Worm (Caenorhabditis elegans): ENCODE measurements around the gene tub-1.

The tub-1 gene

ce11 chrII:8126132-8126531 lies 30.6 kb downstream of the tub-1 start (continued):
- peak; percentile 69 for TF ChIP-seq hlh-11 (tag; optimal IDR thresholded peaks at IDR 0.05)
- 0 out of 2 replicates have a peak, but pooled peaks have one; percentile 22 for TF ChIP-seq arid-1 (GFP tag; conservative IDR thresholded peaks at IDR 0.05)
- TF ChIP-seq mdl-1 (tag; optimal IDR thresholded peaks at IDR 0.05): peak; percentile 22 to 77
- TF ChIP-seq snpc-1.2 (GFP tag; IDR thresholded peaks at IDR 0.05): no peak
- peak; percentile 82 for TF ChIP-seq aha-1 (tag)
- peak; percentile 64 for TF ChIP-seq mxl-3 (GFP tag; optimal IDR thresholded peaks at IDR 0.05)
- no peak for TF ChIP-seq ceh-82 (tag; optimal IDR thresholded peaks at IDR 0.05)
- TF ChIP-seq ceh-28 (tag; optimal IDR thresholded peaks at IDR 0.05): peak; percentile 32
- no peak for TF ChIP-seq nhr-111 (GFP tag; optimal IDR thresholded peaks at IDR 0.05)
- peak; percentile 60 for TF ChIP-seq mes-2 (tag; optimal IDR thresholded peaks at IDR 0.05; ENCODE audit: poor library complexity, severe bottlenecking)
- TF ChIP-seq fkh-10 (GFP tag; optimal IDR thresholded peaks at IDR 0.05): peak; percentile 20
- no peak for TF ChIP-seq T20F7.1 (GFP tag; optimal IDR thresholded peaks at IDR 0.05)
- peak; percentile 59; the same call in 1 of the 2 replicates for TF ChIP-seq dmd-6 (GFP tag; IDR thresholded peaks at IDR 0.05)
- 0 out of 2 replicates have a peak, but pooled peaks have one; percentile 42 for TF ChIP-seq pha-4 (GFP tag; IDR thresholded peaks at IDR 0.05)
- no peak for TF ChIP-seq pha-4 (tag; optimal IDR thresholded peaks at IDR 0.05)
- TF ChIP-seq rbr-2 (tag; optimal IDR thresholded peaks at IDR 0.05): peak; percentile 60
- no peak for TF ChIP-seq unc-39 (tag; optimal IDR thresholded peaks at IDR 0.05)
- TF ChIP-seq dpl-1 (GFP tag; optimal IDR thresholded peaks at IDR 0.05): peak; percentile 4
- no peak for TF ChIP-seq mdt-29 (GFP tag; IDR thresholded peaks at IDR 0.05)
- TF ChIP-seq ceh-32 (tag; optimal IDR thresholded peaks at IDR 0.05; ENCODE audit: poor library complexity): no peak

ce11 chrII:8125439-8125838 lies 31.3 kb downstream of the tub-1 start:
- TF ChIP-seq unc-62 (GFP tag; optimal IDR thresholded peaks at IDR 0.05 in 1 of 2) (peak in 1 of 2 experiments; percentile 83), unc-62 (tag; optimal IDR thresholded peaks at IDR 0.05) (no peak), aha-1 (tag) (peak; percentile 73), zag-1 (tag; optimal IDR thresholded peaks at IDR 0.05) (no peak), nhr-111 (GFP tag; optimal IDR thresholded peaks at IDR 0.05) (no peak)

ce11 chrII:8124867-8125266 lies 31.9 kb downstream of the tub-1 start, which contains the start of gene ire-1:
ire-1 (minus strand) TSS chrII:8124910.
- TF ChIP-seq spr-1 (tag; optimal IDR thresholded peaks at IDR 0.05): no peak
- no peak for TF ChIP-seq php-3 (GFP tag; IDR thresholded peaks at IDR 0.05)
- TF ChIP-seq hmg-1.1 (GFP tag; IDR thresholded peaks at IDR 0.05): peak; percentile 38; the same call in 1 of the 2 replicates
- TF ChIP-seq arid-1 (GFP tag; conservative IDR thresholded peaks at IDR 0.05): no peak
- no peak for TF ChIP-seq fos-1 (tag; optimal IDR thresholded peaks at IDR 0.05)
- TF ChIP-seq lim-7 (GFP tag; IDR thresholded peaks at IDR 0.05): no peak
- no peak for TF ChIP-seq R02D3.7 (tag; optimal IDR thresholded peaks at IDR 0.05)
- no peak for TF ChIP-seq Y105C5A.15 (GFP tag; IDR thresholded peaks at IDR 0.05)
- no peak for TF ChIP-seq ces-1 (GFP tag; optimal IDR thresholded peaks at IDR 0.05)
- no peak for TF ChIP-seq snpc-4 (tag; optimal IDR thresholded peaks at IDR 0.05)
- TF ChIP-seq F44E2.7 (GFP tag; IDR thresholded peaks at IDR 0.05): no peak
- no peak for TF ChIP-seq nhr-77 (tag; optimal IDR thresholded peaks at IDR 0.05)
- TF ChIP-seq F37D6.2 (tag; optimal IDR thresholded peaks at IDR 0.05): no peak
- no peak for TF ChIP-seq nhr-11 (tag; optimal IDR thresholded peaks at IDR 0.05)
- TF ChIP-seq jun-1 (tag; optimal IDR thresholded peaks at IDR 0.05): no peak
- TF ChIP-seq pha-4 (GFP tag; IDR thresholded peaks at IDR 0.05): peak; percentile 14; the same call in 1 of the 2 replicates
- peak; percentile 70 for TF ChIP-seq pha-4 (tag; optimal IDR thresholded peaks at IDR 0.05)
- no peak for TF ChIP-seq lin-15B (tag; optimal IDR thresholded peaks at IDR 0.05)
- TF ChIP-seq lin-13 (GFP tag; optimal IDR thresholded peaks at IDR 0.05): peak; percentile 42
- no peak for TF ChIP-seq Y75B8A.6 (GFP tag; IDR thresholded peaks at IDR 0.05)
- TF ChIP-seq nhr-76 (tag; optimal IDR thresholded peaks at IDR 0.05): no peak
- no peak for TF ChIP-seq lir-3 (tag; optimal IDR thresholded peaks at IDR 0.05)
- no peak for TF ChIP-seq madf-5 (GFP tag; IDR thresholded peaks at IDR 0.05)
- peak; percentile 47 for TF ChIP-seq T20F7.1 (GFP tag; optimal IDR thresholded peaks at IDR 0.05)
- TF ChIP-seq ama-1 (optimal IDR thresholded peaks at IDR 0.05): no peak
- peak; percentile 26; the same call in 1 of the 2 replicates for TF ChIP-seq dmd-6 (GFP tag; IDR thresholded peaks at IDR 0.05)
- no peak for TF ChIP-seq zfp-3 (GFP tag; conservative IDR thresholded peaks at IDR 0.05)
- TF ChIP-seq dmd-9 (GFP tag; IDR thresholded peaks at IDR 0.05): no peak
- TF ChIP-seq mxl-3 (GFP tag; optimal IDR thresholded peaks at IDR 0.05): peak; percentile 15
- no peak for TF ChIP-seq unc-39 (tag; optimal IDR thresholded peaks at IDR 0.05)
- TF ChIP-seq egl-43 (GFP tag; IDR thresholded peaks at IDR 0.05): no peak
- no peak for TF ChIP-seq tra-1 (GFP tag; IDR thresholded peaks at IDR 0.05)
- no peak for TF ChIP-seq sdz-12 (GFP tag; optimal IDR thresholded peaks at IDR 0.05)

Data from whole organism, L4 larva.